Fruit fly (Drosophila melanogaster): ENCODE measurements around the gene CG2794.
A peak's percentile ranks its signal among the peaks of the same experiment; 100 is the strongest.

CG2794 gene

DNA sequence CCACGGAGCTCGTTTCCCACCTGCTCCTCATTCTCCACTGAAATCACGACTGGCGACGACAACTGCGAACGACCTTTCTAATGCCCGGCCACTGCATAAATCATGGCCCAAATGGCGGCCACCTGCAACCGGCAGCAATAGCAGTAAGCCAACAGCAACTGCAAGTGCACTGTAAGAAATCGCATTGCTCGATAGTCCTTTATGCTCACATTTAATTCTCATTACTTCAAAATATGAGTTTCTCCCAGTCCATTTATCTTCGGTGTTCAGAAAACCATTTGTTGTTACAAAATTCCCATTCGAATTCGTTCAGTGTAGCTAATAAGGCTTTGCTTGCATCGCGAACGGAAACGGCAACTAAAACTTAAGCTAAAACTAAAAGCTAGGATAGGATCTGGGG is 40.1 kb downstream of the CG2794 start:
- TF ChIP-seq psq (GFP tag; optimal IDR thresholded peaks at IDR 0.05) (no peak), Hr83 (GFP tag; optimal IDR thresholded peaks at IDR 0.05; ENCODE audit: poor library complexity, severe bottlenecking) (no peak), OdsH (GFP tag; optimal IDR thresholded peaks at IDR 0.05) (no peak), jim (GFP tag; optimal IDR thresholded peaks at IDR 0.05) (no peak)

DNA sequence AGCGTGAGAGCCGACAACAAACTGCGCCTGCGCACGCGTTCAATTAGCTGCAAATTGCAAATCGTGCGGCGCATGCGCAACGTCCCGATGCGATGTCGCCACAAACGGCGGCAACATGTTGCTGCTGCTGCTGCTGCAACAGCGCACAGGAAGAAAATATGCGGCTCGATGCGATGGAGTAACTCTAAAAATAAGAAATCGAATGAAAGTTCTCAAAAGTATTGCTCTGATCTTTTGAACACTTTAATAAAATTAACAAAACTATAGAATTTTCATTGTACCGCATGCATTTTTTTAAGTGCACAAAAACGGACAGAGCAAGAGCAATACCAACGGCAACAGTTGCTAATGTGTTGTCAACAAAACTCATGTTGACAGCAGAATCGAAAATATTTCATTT is 42.2 kb downstream of the CG2794 start:
- TF ChIP-seq Vsx2 (GFP tag; optimal IDR thresholded peaks at IDR 0.05; ENCODE audit: partially characterized antibody) (no peak), foxo (GFP tag; optimal IDR thresholded peaks at IDR 0.05) (peak in 1 of 2 experiments; percentile 67), dl (GFP tag; optimal IDR thresholded peaks at IDR 0.05; ENCODE audit: insufficient read depth in 1 of 2, partially characterized antibody in 2 of 2) (no peak), CG9705 (GFP tag; optimal IDR thresholded peaks at IDR 0.05) (peak; percentile 57), psq (GFP tag; optimal IDR thresholded peaks at IDR 0.05) (peak; percentile 55), sv (GFP tag; optimal IDR thresholded peaks at IDR 0.05) (no peak), Hr78 (GFP tag; optimal IDR thresholded peaks at IDR 0.05) (no peak), lola (GFP tag; optimal IDR thresholded peaks at IDR 0.05) (no peak), jim (GFP tag; optimal IDR thresholded peaks at IDR 0.05) (no peak), sage (GFP tag; optimal IDR thresholded peaks at IDR 0.05) (no peak), dsf (GFP tag; optimal IDR thresholded peaks at IDR 0.05; ENCODE audit: borderline replicate concordance) (no peak), dmrt93B (GFP tag; optimal IDR thresholded peaks at IDR 0.05) (peak; percentile 64), rgr (GFP tag; optimal IDR thresholded peaks at IDR 0.05) (peak; percentile 70), Hr83 (GFP tag; optimal IDR thresholded peaks at IDR 0.05; ENCODE audit: poor library complexity, severe bottlenecking) (no peak), N (GFP tag; optimal IDR thresholded peaks at IDR 0.05) (no peak), br (GFP tag; optimal IDR thresholded peaks at IDR 0.05) (peak; percentile 74), Mio (GFP tag; optimal IDR thresholded peaks at IDR 0.05) (no peak), GATAd (GFP tag; optimal IDR thresholded peaks at IDR 0.05) (no peak), Dif (GFP tag; optimal IDR thresholded peaks at IDR 0.05; ENCODE audit: partially characterized antibody) (no peak), ey (GFP tag; optimal IDR thresholded peaks at IDR 0.05) (peak; percentile 59), Abd-B (GFP tag; optimal IDR thresholded peaks at IDR 0.05) (no peak), Jra (GFP tag; optimal IDR thresholded peaks at IDR 0.05) (peak; percentile 39), Sp1 (GFP tag; optimal IDR thresholded peaks at IDR 0.05) (peak; percentile 79), woc (GFP tag; optimal IDR thresholded peaks at IDR 0.05) (peak; percentile 37), Dfd (GFP tag; optimal IDR thresholded peaks at IDR 0.05) (no peak), Rel (GFP tag; optimal IDR thresholded peaks at IDR 0.05) (no peak), Rel (tag; optimal IDR thresholded peaks at IDR 0.05) (no peak), usp (GFP tag; optimal IDR thresholded peaks at IDR 0.05) (no peak), OdsH (GFP tag; optimal IDR thresholded peaks at IDR 0.05) (peak; percentile 79), HLH106 (tag; optimal IDR thresholded peaks at IDR 0.05) (peak; percentile 85), pan (optimal IDR thresholded peaks at IDR 0.05) (no peak), CrebA (GFP tag; optimal IDR thresholded peaks at IDR 0.05; ENCODE audit: borderline replicate concordance) (no peak), brk (GFP tag; optimal IDR thresholded peaks at IDR 0.05) (peak; percentile 42), Hnf4 (GFP tag; optimal IDR thresholded peaks at IDR 0.05) (peak; percentile 69), Myc (optimal IDR thresholded peaks at IDR 0.05) (no peak), tai (GFP tag; optimal IDR thresholded peaks at IDR 0.05) (peak; percentile 65), fru (GFP tag; optimal IDR thresholded peaks at IDR 0.05) (peak; percentile 63), h (GFP tag; optimal IDR thresholded peaks at IDR 0.05) (peak; percentile 70), CG32264 (GFP tag; optimal IDR thresholded peaks at IDR 0.05) (peak; percentile 28)

DNA sequence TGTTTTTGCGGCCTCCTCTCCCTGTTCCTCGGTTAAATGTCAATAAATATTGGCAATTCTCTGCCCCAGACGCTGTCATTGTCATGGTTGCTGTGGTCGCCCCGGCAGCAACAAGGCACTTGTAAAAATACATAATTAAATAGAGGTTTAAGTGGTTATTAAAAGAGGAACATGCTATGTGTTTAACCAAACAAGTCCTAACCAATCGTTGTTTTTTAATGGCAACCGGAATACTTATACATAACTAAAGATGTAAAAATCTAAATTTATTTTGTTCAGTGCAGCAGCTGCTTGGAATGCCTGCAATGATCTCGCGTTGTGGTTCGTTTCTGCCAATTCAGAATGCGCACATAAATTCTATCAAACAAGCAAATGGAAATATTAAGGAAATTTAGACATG is 43.0 kb downstream of the CG2794 start:
- peak; percentile 39 for TF ChIP-seq h (GFP tag; optimal IDR thresholded peaks at IDR 0.05)
- peak; percentile 7 for TF ChIP-seq br (GFP tag; optimal IDR thresholded peaks at IDR 0.05)
- no peak for TF ChIP-seq Hr83 (GFP tag; optimal IDR thresholded peaks at IDR 0.05; ENCODE audit: poor library complexity, severe bottlenecking)
- peak; percentile 10 for TF ChIP-seq woc (GFP tag; optimal IDR thresholded peaks at IDR 0.05)
- peak; percentile 35 for TF ChIP-seq fru (GFP tag; optimal IDR thresholded peaks at IDR 0.05)
- TF ChIP-seq foxo (GFP tag; optimal IDR thresholded peaks at IDR 0.05), result peak in 1 of 2 experiments; percentile 9
- TF ChIP-seq rgr (GFP tag; optimal IDR thresholded peaks at IDR 0.05), result peak; percentile 6
- TF ChIP-seq dmrt93B (GFP tag; optimal IDR thresholded peaks at IDR 0.05), result no peak
- TF ChIP-seq sv (GFP tag; optimal IDR thresholded peaks at IDR 0.05), result no peak
- TF ChIP-seq ey (GFP tag; optimal IDR thresholded peaks at IDR 0.05), result peak; percentile 19
- no peak for TF ChIP-seq tai (GFP tag; optimal IDR thresholded peaks at IDR 0.05)
